Fruit fly (Drosophila melanogaster) S2 (cell line): Measurements from ENCODE around the gene CG43439.

Source experiments
- CG8478 ChIP-seq: fragments of >200 bp; optimal IDR thresholded peaks from 2 replicates; lab custom pipeline; 2018
- CTCF ChIP-seq, 2 experiments: fragments of >200 bp; optimal IDR thresholded peaks; 2 replicates each; lab custom pipeline; 2018

dm6 chr3L:6978757-6979386 lies 5.5 kb downstream of the CG43439 start:
- no peak for TF ChIP-seq CTCF (optimal IDR thresholded peaks at IDR 0.05; lab: Kevin White, UChicago)
- TF ChIP-seq CG8478 (lab: Kevin White, UChicago) = no peak
